Worm (Caenorhabditis elegans) whole organism, early embryonic: ENCODE results near the gene K07F5.22.

ENCODE experiments used
- aly-1 ChIP-seq: sonication (generic microtip); optimal IDR thresholded peaks from 2 replicates; lab custom pipeline; 2016; ENCODE audit warnings: missing genetic modification characterization, missing compliant biosample characterization
- ama-1 ChIP-seq: fragments of 150-350 bp; optimal IDR thresholded peaks from 2 replicates; lab custom pipeline; 2014
- ceh-36 ChIP-seq: sonication (generic microtip); optimal IDR thresholded peaks from 2 replicates; lab custom pipeline; 2016; ENCODE audit warnings: missing genetic modification characterization, inconsistent platforms, missing compliant biosample characterization
- flt-1 ChIP-seq: fragments of 200-800 bp; sonication (Bioruptor generic); IDR thresholded peaks from 2 replicates; pipeline ENCODE4 v1.3.6; 2022; ENCODE audit warnings: missing genetic modification characterization, missing compliant biosample characterization
- sea-1 ChIP-seq: fragments of 200-800 bp; sonication (Bioruptor generic); conservative IDR thresholded peaks from 2 replicates; pipeline ENCODE4 v1.3.6; 2022; ENCODE audit warnings: missing genetic modification characterization, missing compliant biosample characterization
- tbx-37 ChIP-seq: fragments of 200-800 bp; sonication (Bioruptor generic); conservative IDR thresholded peaks from 2 replicates; pipeline ENCODE4 v1.3.6; 2022; ENCODE audit warnings: missing genetic modification reagents, missing genetic modification characterization, missing compliant biosample characterization

ce11 chrIV:9884257-9884656 lies 19.4 kb downstream of the K07F5.22 start, which contains the start of the genes prp-18 and mccc-1:
- no peak for TF ChIP-seq ama-1
- no peak for TF ChIP-seq tbx-37 (GFP tag; lab: Robert Waterston, UW)
- no peak for TF ChIP-seq ceh-36 (tag; lab: Kevin White, UChicago)
- no peak for TF ChIP-seq sea-1
- TF ChIP-seq flt-1 (GFP tag; lab: Robert Waterston, UW): no peak
- TF ChIP-seq aly-1 (tag; lab: Kevin White, UChicago): no peak
